Fruit fly (Drosophila melanogaster): ENCODE measurements around the gene CG17568.
A peak's percentile ranks its signal among the peaks of the same experiment; 100 is the strongest.

CG17568 gene

DNA sequence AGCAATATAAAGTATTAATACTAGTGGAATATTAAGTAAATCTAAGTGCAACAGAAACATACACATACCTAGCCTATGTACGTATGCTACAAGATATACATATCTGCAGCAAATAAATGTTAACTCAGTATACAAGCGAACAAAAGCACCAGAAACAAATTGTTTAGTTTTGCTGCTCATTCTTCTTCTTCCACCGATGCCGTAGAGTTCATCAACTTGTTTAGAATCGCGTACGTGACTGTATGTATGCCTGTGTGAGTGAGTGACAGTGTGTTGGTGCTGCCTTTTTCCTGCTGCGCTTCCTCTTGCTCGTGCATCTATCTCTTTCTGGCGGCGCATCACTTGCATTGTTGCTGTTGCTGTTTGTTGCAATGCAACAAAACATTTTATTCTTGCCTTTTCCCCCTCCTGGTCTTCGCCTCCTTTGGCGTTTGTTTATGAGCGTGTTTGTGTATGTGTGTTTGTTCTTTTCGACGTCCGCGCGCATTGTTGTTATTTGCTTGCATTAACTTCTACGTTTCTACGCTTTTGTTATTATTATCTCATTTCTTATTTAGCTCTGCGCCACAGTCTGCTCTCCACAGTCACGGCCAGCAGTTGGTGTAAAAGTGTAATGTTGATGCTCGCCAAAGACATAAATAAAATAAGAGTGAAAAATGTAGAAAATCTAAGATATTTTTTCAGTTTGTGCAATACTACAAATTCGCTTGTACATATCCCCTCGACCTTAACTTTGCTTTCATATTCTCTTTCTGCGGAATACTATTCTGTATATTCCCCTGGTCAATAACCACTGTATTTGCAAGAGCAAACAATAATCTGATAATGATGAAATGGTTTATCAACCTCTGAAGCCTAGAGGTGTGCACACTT, 22.6 kb downstream of the CG17568 start (continued):
- TF ChIP-seq CG17568 (GFP tag; optimal IDR thresholded peaks at IDR 0.05) (no peak), pzg (GFP tag; optimal IDR thresholded peaks at IDR 0.05) (no peak), Hsf (GFP tag; optimal IDR thresholded peaks at IDR 0.05) (peak; percentile 37), CG11093 (GFP tag; IDR thresholded peaks at IDR 0.05) (peak; percentile 41; the same call in 1 of the 3 replicates), CG17802 (tag; optimal IDR thresholded peaks at IDR 0.05) (no peak), CG11560 (tag; IDR thresholded peaks at IDR 0.05) (no peak), Ets65A (GFP tag) (peak; percentile 93), Ets97D (GFP tag; optimal IDR thresholded peaks at IDR 0.05) (no peak), crp (GFP tag; optimal IDR thresholded peaks at IDR 0.05) (no peak), HLHmδ (GFP tag; optimal IDR thresholded peaks at IDR 0.05) (no peak), HmgZ (tag; optimal IDR thresholded peaks at IDR 0.05) (no peak), cas (GFP tag; IDR thresholded peaks at IDR 0.05) (no peak), CG13296 (GFP tag; optimal IDR thresholded peaks at IDR 0.05) (peak; percentile 2), jumu (GFP tag; optimal IDR thresholded peaks at IDR 0.05) (peak; percentile 18), CG13123 (GFP tag; optimal IDR thresholded peaks at IDR 0.05) (no peak), nmo (GFP tag; optimal IDR thresholded peaks at IDR 0.05) (peak; percentile 20), CG8359 (GFP tag; optimal IDR thresholded peaks at IDR 0.05; ENCODE audit: borderline replicate concordance) (peak; percentile 24), CG15696 (tag; optimal IDR thresholded peaks at IDR 0.05) (peak; percentile 28), CG3847 (GFP tag; IDR thresholded peaks at IDR 0.05) (no peak), zen2 (GFP tag; IDR thresholded peaks at IDR 0.05; ENCODE audit: partially characterized antibody) (no peak), CG17912 (GFP tag; optimal IDR thresholded peaks at IDR 0.05) (no peak), CG34376 (GFP tag; optimal IDR thresholded peaks at IDR 0.05) (no peak), Mrtf (GFP tag; IDR thresholded peaks at IDR 0.05) (no peak), gsb (GFP tag; IDR thresholded peaks at IDR 0.05) (no peak), pan (optimal IDR thresholded peaks at IDR 0.05) (no peak), pan (GFP tag; optimal IDR thresholded peaks at IDR 0.05 in 1 of 2, IDR thresholded peaks at IDR 0.05 in 1 of 2) (no peak), pita (GFP tag; optimal IDR thresholded peaks at IDR 0.05) (no peak), sc (optimal IDR thresholded peaks at IDR 0.05) (no peak), sc (GFP tag; optimal IDR thresholded peaks at IDR 0.05) (peak; percentile 13), D (optimal IDR thresholded peaks at IDR 0.05) (peak; percentile 82), D (GFP tag; optimal IDR thresholded peaks at IDR 0.05) (peak; percentile 13), sr (GFP tag; IDR thresholded peaks at IDR 0.05) (no peak), CG4617 (GFP tag; optimal IDR thresholded peaks at IDR 0.05; ENCODE audit: borderline replicate concordance) (peak; percentile 3), CG6683 (GFP tag; optimal IDR thresholded peaks at IDR 0.05) (no peak), tup (GFP tag; optimal IDR thresholded peaks at IDR 0.05) (no peak), maf-S (GFP tag; optimal IDR thresholded peaks at IDR 0.05) (no peak), CG10366 (GFP tag; IDR thresholded peaks at IDR 0.05) (no peak; the same call in 1 of the 2 replicates), CG18764 (GFP tag; optimal IDR thresholded peaks at IDR 0.05) (no peak), dati (GFP tag; IDR thresholded peaks at IDR 0.05) (no peak), CG15269 (tag; optimal IDR thresholded peaks at IDR 0.05) (peak; percentile 26), danr (GFP tag; IDR thresholded peaks at IDR 0.05) (no peak), Abd-B (GFP tag; optimal IDR thresholded peaks at IDR 0.05) (no peak), amos (GFP tag; IDR thresholded peaks at IDR 0.05; ENCODE audit: partially characterized antibody) (no peak), CG33557 (GFP tag; optimal IDR thresholded peaks at IDR 0.05) (peak; percentile 46), mirr (GFP tag; optimal IDR thresholded peaks at IDR 0.05) (no peak), CG11085 (GFP tag; IDR thresholded peaks at IDR 0.05) (no peak), Neu2 (GFP tag; optimal IDR thresholded peaks at IDR 0.05; ENCODE audit: borderline replicate concordance) (no peak), CG12155 (GFP tag; optimal IDR thresholded peaks at IDR 0.05) (peak; percentile 17), CG12219 (GFP tag; optimal IDR thresholded peaks at IDR 0.05) (no peak), E2f1 (GFP tag; IDR thresholded peaks at IDR 0.05) (no peak)
